Worm (Caenorhabditis elegans) whole organism, L1 larva: ENCODE results near the gene fkh-2.
A peak's percentile ranks its signal among the peaks of the same experiment; 100 is the strongest.

Experiments used
- C04F5.9 ChIP-seq: sonication (generic microtip); optimal IDR thresholded peaks from 2 replicates; lab custom pipeline; 2016; ENCODE audit warnings: missing genetic modification characterization, missing compliant biosample characterization
- C34B4.2 ChIP-seq: sonication (generic microtip); optimal IDR thresholded peaks from 2 replicates; lab custom pipeline; 2017; ENCODE audit warnings: mild to moderate bottlenecking, missing genetic modification characterization, missing compliant biosample characterization
- F16B12.6 ChIP-seq: fragments of 150-350 bp; optimal IDR thresholded peaks from 2 replicates; lab custom pipeline; 2014; ENCODE audit warnings: missing biosample characterization, missing genetic modification characterization
- aly-2 ChIP-seq: fragments of 150-350 bp; optimal IDR thresholded peaks from 2 replicates; lab custom pipeline; 2014; ENCODE audit warnings: missing biosample characterization, missing genetic modification characterization
- ama-1 ChIP-seq: fragments of 150-350 bp; optimal IDR thresholded peaks from 2 replicates; lab custom pipeline; 2014
- ceh-63 ChIP-seq: fragments of 200-800 bp; sonication (Bioruptor generic); optimal IDR thresholded peaks from 2 replicates; lab custom pipeline; 2018; ENCODE audit warnings: mild to moderate bottlenecking, missing genetic modification characterization, missing compliant biosample characterization
- ceh-82 ChIP-seq, 3 experiments: fragments of 150-350 bp in 1 of 3; sonication (generic microtip) in 2 of 3; optimal IDR thresholded peaks; 2 replicates each; lab custom pipeline; 2014 to 2017; ENCODE audit warnings: missing biosample characterization in 3 of 3, missing genetic modification characterization in 3 of 3
- ceh-90 ChIP-seq: sonication (generic microtip); optimal IDR thresholded peaks from 2 replicates; lab custom pipeline; 2016; ENCODE audit warnings: missing genetic modification characterization, missing compliant biosample characterization
- dpl-1 ChIP-seq, 3 experiments: fragments of 150-350 bp in 2 of 3; sonication (generic microtip) in 1 of 3; optimal IDR thresholded peaks; 2 replicates each; lab custom pipeline; 2014 to 2017; ENCODE audit warnings: missing biosample characterization in 3 of 3, missing genetic modification characterization in 3 of 3, missing genetic modification reagents in 3 of 3
- dsc-1 ChIP-seq: sonication (generic microtip); optimal IDR thresholded peaks from 2 replicates; lab custom pipeline; 2016; ENCODE audit warnings: mild to moderate bottlenecking, missing genetic modification characterization, missing compliant biosample characterization
- efl-1 ChIP-seq, 4 experiments: fragments of 150-350 bp; optimal IDR thresholded peaks in 3 of 4; peaks in 1 of 4; 1 replicate in 1 of 4; 2 replicates in 3 of 4; lab custom pipeline; 2014; ENCODE audit warnings: missing biosample characterization in 2 of 4, missing genetic modification characterization in 2 of 4, missing genetic modification reagents in 2 of 4
- efl-3 ChIP-seq: fragments of 200-800 bp; sonication (Bioruptor generic); optimal IDR thresholded peaks from 2 replicates; lab custom pipeline; 2018; ENCODE audit warnings: mild to moderate bottlenecking, missing genetic modification characterization, missing compliant biosample characterization
- egl-13 ChIP-seq: sonication (generic microtip); optimal IDR thresholded peaks from 2 replicates; lab custom pipeline; 2016; ENCODE audit warnings: missing genotype, missing genetic modification reagents, missing genetic modification characterization, missing compliant biosample characterization
- egl-27 ChIP-seq, 2 experiments: fragments of 150-350 bp in 1 of 2; sonication (generic microtip); optimal IDR thresholded peaks; 3 replicates each; lab custom pipeline; 2017 to 2018; ENCODE audit warnings: missing biosample characterization in 2 of 2, missing genetic modification characterization in 2 of 2, missing genetic modification reagents in 2 of 2
- elt-2 ChIP-seq: sonication (generic microtip); optimal IDR thresholded peaks from 2 replicates; lab custom pipeline; 2016; ENCODE audit warnings: missing genetic modification characterization, mild to moderate bottlenecking, inconsistent platforms, missing compliant biosample characterization, missing genetic modification reagents
- elt-3 ChIP-seq, 6 experiments: fragments of 150-350 bp in 1 of 6; sonication (generic microtip); optimal IDR thresholded peaks; 2 replicates each; lab custom pipeline; 2017 to 2018; ENCODE audit warnings: missing biosample characterization in 6 of 6, missing genetic modification characterization in 6 of 6, inconsistent platforms in 1 of 6
- fkh-8 ChIP-seq: sonication (generic microtip); optimal IDR thresholded peaks from 2 replicates; lab custom pipeline; 2016; ENCODE audit warnings: mild to moderate bottlenecking, missing genetic modification characterization, missing compliant biosample characterization
- grh-1 ChIP-seq: fragments of 200-800 bp; sonication (Bioruptor generic); IDR thresholded peaks from 2 replicates; pipeline ENCODE4 v1.3.6; 2022; ENCODE audit warnings: missing genetic modification reagents, missing genetic modification characterization, missing compliant biosample characterization
- hlh-17 ChIP-seq: fragments of 200-800 bp; sonication (Bioruptor generic); optimal IDR thresholded peaks from 2 replicates; lab custom pipeline; 2018; ENCODE audit warnings: missing genetic modification characterization, mild to moderate bottlenecking, missing compliant biosample characterization, moderate library complexity, borderline replicate concordance
- hpl-2 ChIP-seq: fragments of 150-350 bp; optimal IDR thresholded peaks from 2 replicates; lab custom pipeline; 2014; ENCODE audit warnings: missing biosample characterization, missing genetic modification reagents, missing genetic modification characterization
- irx-1 ChIP-seq: sonication (generic microtip); optimal IDR thresholded peaks from 2 replicates; lab custom pipeline; 2016; ENCODE audit warnings: missing genetic modification characterization, missing compliant biosample characterization
- lin-14 ChIP-seq: fragments of 200-800 bp; sonication (Bioruptor generic); optimal IDR thresholded peaks from 2 replicates; lab custom pipeline; 2018; ENCODE audit warnings: mild to moderate bottlenecking, missing genetic modification characterization, moderate library complexity, missing compliant biosample characterization
- lin-15B ChIP-seq: fragments of 150-350 bp; sonication (generic microtip); optimal IDR thresholded peaks from 3 replicates; lab custom pipeline; 2014; ENCODE audit warnings: missing biosample characterization, missing genetic modification characterization
- lin-35 ChIP-seq, 2 experiments: fragments of 150-350 bp; optimal IDR thresholded peaks; 2 replicates each; lab custom pipeline; 2014; ENCODE audit warnings: missing biosample characterization in 2 of 2, missing genetic modification characterization in 2 of 2, missing genetic modification reagents in 2 of 2
- lir-3 ChIP-seq: sonication (generic microtip); optimal IDR thresholded peaks from 2 replicates; lab custom pipeline; 2016; ENCODE audit warnings: mild to moderate bottlenecking, missing genetic modification characterization, moderate library complexity, missing compliant biosample characterization; ENCODE audit not compliant: poor library complexity
- mab-9 ChIP-seq: fragments of 200-800 bp; sonication (Bioruptor generic); IDR thresholded peaks from 2 replicates; pipeline ENCODE4 v1.3.6; 2022; ENCODE audit warnings: missing genetic modification reagents, missing genetic modification characterization, missing compliant biosample characterization
- mdl-1 ChIP-seq, 2 experiments: fragments of 150-350 bp; optimal IDR thresholded peaks; 2 replicates each; lab custom pipeline; 2014 to 2017; ENCODE audit warnings: missing biosample characterization in 2 of 2, missing genetic modification characterization in 2 of 2, inconsistent platforms in 1 of 2
- mep-1 ChIP-seq: fragments of 150-350 bp; optimal IDR thresholded peaks from 2 replicates; lab custom pipeline; 2014; ENCODE audit warnings: missing biosample characterization, missing genetic modification characterization
- nhr-12 ChIP-seq: sonication (generic microtip); optimal IDR thresholded peaks from 2 replicates; lab custom pipeline; 2017; ENCODE audit warnings: missing biosample characterization, missing genetic modification characterization
- nhr-19 ChIP-seq: fragments of 200-800 bp; sonication (Bioruptor generic); conservative IDR thresholded peaks from 2 replicates; pipeline ENCODE4 v1.3.6; 2022; ENCODE audit warnings: missing genetic modification characterization, missing compliant biosample characterization
- nhr-20 ChIP-seq: sonication (generic microtip); optimal IDR thresholded peaks from 2 replicates; lab custom pipeline; 2016; ENCODE audit warnings: mild to moderate bottlenecking, missing genetic modification characterization, missing compliant biosample characterization
- nhr-237 ChIP-seq: fragments of 150-350 bp; optimal IDR thresholded peaks from 2 replicates; lab custom pipeline; 2014; ENCODE audit warnings: missing biosample characterization, missing genetic modification characterization
- nhr-28 ChIP-seq: fragments of 150-350 bp; optimal IDR thresholded peaks from 2 replicates; lab custom pipeline; 2014; ENCODE audit warnings: missing biosample characterization, missing genetic modification characterization
- nhr-47 ChIP-seq: sonication (generic microtip); optimal IDR thresholded peaks from 2 replicates; lab custom pipeline; 2016; ENCODE audit warnings: mild to moderate bottlenecking, missing genetic modification characterization, moderate library complexity, missing compliant biosample characterization
- nhr-71 ChIP-seq: sonication (generic microtip); optimal IDR thresholded peaks from 2 replicates; lab custom pipeline; 2016; ENCODE audit warnings: mild to moderate bottlenecking, missing genetic modification characterization, moderate library complexity, missing compliant biosample characterization
- nhr-77 ChIP-seq: fragments of 150-350 bp; optimal IDR thresholded peaks from 2 replicates; lab custom pipeline; 2014; ENCODE audit warnings: missing biosample characterization, missing genetic modification characterization
- nhr-85 ChIP-seq: sonication (generic microtip); peaks from one replicate; lab custom pipeline; 2016; ENCODE audit warnings: missing genetic modification characterization, inconsistent platforms, missing compliant biosample characterization
- pag-3 ChIP-seq: sonication (generic microtip); optimal IDR thresholded peaks from 2 replicates; lab custom pipeline; 2017; ENCODE audit warnings: missing genetic modification characterization, mild to moderate bottlenecking, missing compliant biosample characterization, antibody characterized with exemption, borderline replicate concordance; ENCODE audit not compliant: insufficient read depth
- pax-3 ChIP-seq: fragments of 200-800 bp; sonication (Bioruptor generic); optimal IDR thresholded peaks from 2 replicates; lab custom pipeline; 2018; ENCODE audit warnings: mild to moderate bottlenecking, missing genetic modification characterization, moderate library complexity, missing compliant biosample characterization
- pqm-1 ChIP-seq: sonication (generic microtip); optimal IDR thresholded peaks from 3 replicates; lab custom pipeline; 2017; ENCODE audit warnings: missing biosample characterization, missing genetic modification characterization
- rnt-1 ChIP-seq: sonication (generic microtip); optimal IDR thresholded peaks from 2 replicates; lab custom pipeline; 2016; ENCODE audit warnings: mild to moderate bottlenecking, missing genetic modification characterization, moderate library complexity, missing compliant biosample characterization
- snpc-4 ChIP-seq: fragments of 150-350 bp; optimal IDR thresholded peaks from 2 replicates; lab custom pipeline; 2014; ENCODE audit warnings: missing biosample characterization, missing genetic modification characterization
- sptf-1 ChIP-seq: fragments of 150-350 bp; optimal IDR thresholded peaks from 2 replicates; lab custom pipeline; 2014; ENCODE audit warnings: missing biosample characterization, missing genetic modification characterization
- unc-130 ChIP-seq: fragments of 150-350 bp; optimal IDR thresholded peaks from 2 replicates; lab custom pipeline; 2017; ENCODE audit warnings: missing biosample characterization, missing genetic modification characterization, inconsistent platforms
- unc-30 ChIP-seq: sonication (generic microtip); optimal IDR thresholded peaks from 2 replicates; lab custom pipeline; 2017; ENCODE audit warnings: missing biosample characterization, missing genetic modification characterization
- vab-15 ChIP-seq: sonication (generic microtip); optimal IDR thresholded peaks from 2 replicates; lab custom pipeline; 2017; ENCODE audit warnings: missing genotype, mild to moderate bottlenecking, missing genetic modification characterization, missing compliant biosample characterization
- xbp-1 ChIP-seq: sonication (generic microtip); optimal IDR thresholded peaks from 2 replicates; lab custom pipeline; 2016; ENCODE audit warnings: missing genetic modification characterization, missing compliant biosample characterization
- ztf-4 ChIP-seq: fragments of 150-350 bp; optimal IDR thresholded peaks from 2 replicates; lab custom pipeline; 2014; ENCODE audit warnings: missing biosample characterization, missing genetic modification characterization

fkh-2 gene

DNA sequence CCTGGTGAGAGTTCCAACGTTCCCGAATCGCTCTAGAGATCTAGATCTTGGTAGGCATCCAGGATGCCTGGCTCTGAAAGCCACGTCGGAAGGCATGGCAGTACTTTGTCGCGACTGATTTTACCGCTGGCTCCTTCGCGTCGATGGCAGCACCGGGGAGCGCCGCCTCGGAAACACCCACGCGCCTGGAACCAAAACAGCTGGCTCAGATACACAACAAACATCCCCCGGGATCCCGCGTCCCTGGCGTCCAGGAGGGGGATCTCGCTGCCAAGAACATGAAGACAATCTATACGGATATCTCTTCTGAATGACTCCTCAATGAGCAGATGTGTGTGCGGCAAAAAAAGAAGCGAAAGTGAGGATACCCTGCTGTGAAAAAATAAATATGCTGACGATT, 8.8 kb downstream of the fkh-2 start:
- TF ChIP-seq lin-14 (peak; percentile 66), C34B4.2 (no peak), rnt-1 (peak; percentile 64), mab-9 (no peak), dpl-1 (GFP tag; optimal IDR thresholded peaks at IDR 0.05; lab: Kevin White, UChicago) (no peak), efl-1 (optimal IDR thresholded peaks at IDR 0.05; lab: Kevin White, UChicago) (no peak), efl-1 (GFP tag; optimal IDR thresholded peaks at IDR 0.05 in 1 of 2; lab: Kevin White, UChicago) (peak in 1 of 2 experiments; percentile 4), mdl-1 (tag; optimal IDR thresholded peaks at IDR 0.05; lab: Kevin White, UChicago) (no peak), ztf-4 (tag; lab: Kevin White, UChicago) (no peak), hlh-17 (GFP tag; lab: Kevin White, UChicago) (no peak), aly-2 (tag; lab: Kevin White, UChicago) (no peak), nhr-71 (tag; lab: Kevin White, UChicago) (peak; percentile 30), sptf-1 (tag; lab: Kevin White, UChicago) (no peak), egl-27 (tag; optimal IDR thresholded peaks at IDR 0.05; lab: Kevin White, UChicago) (no peak), pqm-1 (tag; lab: Kevin White, UChicago) (no peak), C04F5.9 (tag; lab: Kevin White, UChicago) (no peak), hpl-2 (no peak), ceh-90 (no peak), pag-3 (peak; percentile 25), dsc-1 (tag; lab: Kevin White, UChicago) (peak; percentile 16), nhr-19 (GFP tag; lab: Robert Waterston, UW) (peak; percentile 7; the same call in 1 of the 2 replicates), lin-35 (GFP tag; optimal IDR thresholded peaks at IDR 0.05; lab: Kevin White, UChicago) (no peak)

DNA sequence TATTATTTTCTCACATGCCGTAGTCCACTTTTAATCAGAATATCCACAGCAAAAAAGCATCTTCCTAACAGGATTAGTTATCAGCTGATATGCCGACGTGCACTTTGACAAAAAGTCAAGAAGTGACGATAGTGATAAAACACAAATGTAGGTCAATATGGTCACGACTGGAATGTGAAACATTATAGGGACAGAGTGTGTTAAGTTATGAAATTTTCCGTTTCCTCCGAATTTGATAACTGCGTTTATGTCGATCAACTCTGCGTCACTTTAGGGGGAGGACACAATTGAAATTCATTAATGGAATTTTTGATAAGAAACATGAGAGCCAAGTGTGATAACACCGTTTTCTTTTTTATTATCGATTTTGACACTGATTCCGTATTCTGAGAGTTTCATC, 13.2 kb downstream of the fkh-2 start, which contains the start of gene aex-4:
Gene aex-4, plus strand, starts transcription at position 312 of the 400 bp plus-strand sequence.
- TF ChIP-seq lin-35 (GFP tag; optimal IDR thresholded peaks at IDR 0.05; lab: Kevin White, UChicago) (peak in 1 of 2 experiments; percentile 31), fkh-8 (tag; lab: Kevin White, UChicago) (peak; percentile 4), pax-3 (tag; lab: Kevin White, UChicago) (peak; percentile 51), nhr-71 (tag; lab: Kevin White, UChicago) (peak; percentile 34), lin-14 (peak; percentile 19), nhr-237 (no peak), vab-15 (no peak), nhr-47 (peak; percentile 12), elt-2 (tag; lab: Kevin White, UChicago) (peak; percentile 94), elt-3 (tag; optimal IDR thresholded peaks at IDR 0.05; lab: Kevin White, UChicago) (no peak), pqm-1 (tag; lab: Kevin White, UChicago) (peak; percentile 69), nhr-28 (no peak), egl-13 (tag; lab: Kevin White, UChicago) (peak; percentile 34), dsc-1 (tag; lab: Kevin White, UChicago) (peak; percentile 54), lin-15B (tag; lab: Kevin White, UChicago) (no peak), nhr-20 (tag; lab: Kevin White, UChicago) (peak; percentile 21), ceh-63 (no peak), lir-3 (tag; lab: Kevin White, UChicago) (no peak)

DNA sequence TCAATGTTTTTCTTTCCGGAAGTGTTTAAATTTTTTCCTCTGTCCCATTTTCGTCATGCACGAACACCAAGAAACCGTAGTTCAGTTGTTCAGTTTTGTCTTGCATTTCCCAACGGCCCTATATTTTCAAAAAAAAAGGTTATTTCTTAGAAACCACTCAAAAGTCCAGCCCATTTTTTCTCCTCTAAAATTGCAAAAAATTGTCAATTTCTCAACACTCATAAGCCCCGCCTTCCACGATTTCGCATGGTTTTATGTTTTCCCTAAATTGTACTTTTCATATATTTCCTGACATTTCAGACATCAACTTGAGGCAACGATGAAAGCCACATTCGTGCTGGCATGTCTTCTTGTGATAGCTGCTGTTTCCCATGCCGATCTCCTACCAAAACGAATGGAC, 14.8 kb downstream of the fkh-2 start, which contains the start of gene nlp-1:
Gene nlp-1, plus strand, starts transcription at position 301 of the 400 bp plus-strand sequence.
- TF ChIP-seq nhr-85 (tag; lab: Kevin White, UChicago), result no peak
- TF ChIP-seq pqm-1 (tag; lab: Kevin White, UChicago), result no peak
- no peak for TF ChIP-seq ama-1
- no peak for TF ChIP-seq snpc-4 (tag; lab: Kevin White, UChicago)
- TF ChIP-seq rnt-1, result no peak
- TF ChIP-seq xbp-1, result no peak
- TF ChIP-seq hlh-17 (GFP tag; lab: Kevin White, UChicago), result no peak
- TF ChIP-seq F16B12.6, result no peak
- TF ChIP-seq lin-15B (tag; lab: Kevin White, UChicago), result no peak
- no peak for TF ChIP-seq aly-2 (tag; lab: Kevin White, UChicago)
- TF ChIP-seq nhr-77 (tag; lab: Kevin White, UChicago), result no peak
- no peak for TF ChIP-seq unc-30
- TF ChIP-seq irx-1 (tag; lab: Kevin White, UChicago), result no peak
- TF ChIP-seq ceh-82 (tag; optimal IDR thresholded peaks at IDR 0.05; lab: Kevin White, UChicago), result no peak
- no peak for TF ChIP-seq nhr-12
- no peak for TF ChIP-seq grh-1 (GFP tag; lab: Robert Waterston, UW)
- TF ChIP-seq pag-3, result no peak
- no peak for TF ChIP-seq mep-1
- no peak for TF ChIP-seq unc-130 (tag; lab: Kevin White, UChicago)
- TF ChIP-seq efl-3, result no peak
